Worm (Caenorhabditis elegans) whole organism, L3 larva: ENCODE data around the gene Y60A3A.19.

Source experiments
- R02D3.7 ChIP-seq: fragments of 150-350 bp; optimal IDR thresholded peaks from 2 replicates; lab custom pipeline; 2014; ENCODE audit warnings: missing biosample characterization, missing genetic modification characterization
- ZK546.5 ChIP-seq: sonication (generic microtip); optimal IDR thresholded peaks from 2 replicates; lab custom pipeline; 2017; ENCODE audit warnings: missing biosample characterization, missing genetic modification characterization
- lsy-12 ChIP-seq: sonication (generic microtip); optimal IDR thresholded peaks from 2 replicates; lab custom pipeline; 2016; ENCODE audit warnings: mild to moderate bottlenecking, missing genetic modification characterization, missing compliant biosample characterization
- nhr-11 ChIP-seq: fragments of 150-350 bp; optimal IDR thresholded peaks from 2 replicates; lab custom pipeline; 2014; ENCODE audit warnings: missing biosample characterization, missing genetic modification characterization
- snpc-4 ChIP-seq: fragments of 150-350 bp; optimal IDR thresholded peaks from 2 replicates; lab custom pipeline; 2014; ENCODE audit warnings: missing biosample characterization, missing genetic modification characterization

- TF ChIP-seq snpc-4 (tag; lab: Kevin White, UChicago) (no peak), R02D3.7 (tag; lab: Kevin White, UChicago) (no peak), lsy-12 (tag; lab: Kevin White, UChicago) (no peak), nhr-11 (tag; lab: Kevin White, UChicago) (no peak), ZK546.5 (tag; lab: Kevin White, UChicago) (no peak)
Observed at ce11 chrV:19954491-19954890, 38.1 kb downstream of the Y60A3A.19 start.
